Worm (Caenorhabditis elegans): ENCODE results near the gene C08B6.8.

Gene C08B6.8

ce11 chrV:10136644-10137043 is 2.2 kb downstream of the C08B6.8 start:
- TF ChIP-seq egrh-3 (GFP tag; IDR thresholded peaks at IDR 0.05) = peak; percentile 99

- peak; percentile 41; the same call in 1 of the 2 replicates for TF ChIP-seq hsf-1 (GFP tag; IDR thresholded peaks at IDR 0.05)
- TF ChIP-seq mcd-1 (GFP tag; IDR thresholded peaks at IDR 0.05) = 0 out of 2 replicates have a peak, but pooled peaks have one; percentile 33
- TF ChIP-seq Y53G8AR.9 (GFP tag; conservative IDR thresholded peaks at IDR 0.05) = 0 out of 2 replicates have a peak, but pooled peaks have one; percentile 38
- peak; percentile 88 for TF ChIP-seq madf-3 (GFP tag; IDR thresholded peaks at IDR 0.05)
- TF ChIP-seq pbrm-1 (GFP tag; IDR thresholded peaks at IDR 0.05) = peak; percentile 92
- TF ChIP-seq attf-6 (GFP tag; IDR thresholded peaks at IDR 0.05) = peak; percentile 71
- TF ChIP-seq F39B2.1 (GFP tag; IDR thresholded peaks at IDR 0.05) = 0 out of 2 replicates have a peak, but pooled peaks have one; percentile 37
- TF ChIP-seq rcor-1 (GFP tag; IDR thresholded peaks at IDR 0.05) = peak; percentile 63
- peak; percentile 99 for TF ChIP-seq egrh-3 (GFP tag; IDR thresholded peaks at IDR 0.05)
- TF ChIP-seq lin-26 (GFP tag; IDR thresholded peaks at IDR 0.05) = peak; percentile 99
- TF ChIP-seq madf-6 (GFP tag; IDR thresholded peaks at IDR 0.05) = peak; percentile 55; the same call in 1 of the 2 replicates
- 0 out of 2 replicates have a peak, but pooled peaks have one; percentile 59 for TF ChIP-seq ekl-4 (GFP tag; IDR thresholded peaks at IDR 0.05)
- peak; percentile 51 for TF ChIP-seq D2030.7 (GFP tag; IDR thresholded peaks at IDR 0.05)
Measured at ce11 chrV:10138582-10138981, 4.1 kb downstream of the C08B6.8 start.

ce11 chrV:10145653-10146052 is 11.2 kb downstream of the C08B6.8 start, which contains the start of gene C51E3.9:
Gene C51E3.9 (plus strand): TSS chrV:10145953.
- TF ChIP-seq nfyb-1 (GFP tag; IDR thresholded peaks at IDR 0.05) (no peak), F23B12.7 (tag; optimal IDR thresholded peaks at IDR 0.05; ENCODE audit: insufficient read depth) (no peak), somi-1 (GFP tag; optimal IDR thresholded peaks at IDR 0.05) (no peak), snpc-1.1 (tag; optimal IDR thresholded peaks at IDR 0.05; ENCODE audit: insufficient read depth) (no peak), ztf-26 (tag; optimal IDR thresholded peaks at IDR 0.05) (no peak), repo-1 (tag; optimal IDR thresholded peaks at IDR 0.05) (no peak), F33H1.4 (GFP tag; IDR thresholded peaks at IDR 0.05) (no peak), attf-5 (GFP tag; optimal IDR thresholded peaks at IDR 0.05) (no peak), nfya-1 (tag; optimal IDR thresholded peaks at IDR 0.05; ENCODE audit: borderline replicate concordance, insufficient read depth) (no peak), Y79H2A.3 (GFP tag; conservative IDR thresholded peaks at IDR 0.05) (no peak), F57C9.4 (tag; optimal IDR thresholded peaks at IDR 0.05) (no peak), zfh-2 (GFP tag; conservative IDR thresholded peaks at IDR 0.05) (no peak), akir-1 (GFP tag; optimal IDR thresholded peaks at IDR 0.05) (no peak), aptf-3 (GFP tag; IDR thresholded peaks at IDR 0.05) (no peak), lin-40 (tag; optimal IDR thresholded peaks at IDR 0.05) (no peak), zim-3 (tag; optimal IDR thresholded peaks at IDR 0.05) (no peak), hmg-20 (GFP tag; IDR thresholded peaks at IDR 0.05) (no peak)

ce11 chrV:10146787-10147186 is 12.3 kb downstream of the C08B6.8 start:
- TF ChIP-seq snpc-4 (GFP tag; optimal IDR thresholded peaks at IDR 0.05) (no peak), snpc-4 (tag; optimal IDR thresholded peaks at IDR 0.05) (no peak), tlf-1 (GFP tag; optimal IDR thresholded peaks at IDR 0.05) (no peak), ceh-79 (tag; optimal IDR thresholded peaks at IDR 0.05) (no peak), F10E7.11 (tag; optimal IDR thresholded peaks at IDR 0.05) (no peak), nhr-27 (tag; optimal IDR thresholded peaks at IDR 0.05) (no peak), B0035.1 (tag; optimal IDR thresholded peaks at IDR 0.05) (no peak), mes-4 (tag; optimal IDR thresholded peaks at IDR 0.05) (no peak), rec-8 (tag; optimal IDR thresholded peaks at IDR 0.05) (no peak), hmg-1.2 (GFP tag; IDR thresholded peaks at IDR 0.05) (no peak)

All from whole organism, young adult.